Worm (Caenorhabditis elegans) whole organism, L4 larva: Measurements from ENCODE around the gene eelo-1.
A peak's percentile ranks its signal among the peaks of the same experiment; 100 is the strongest.

ENCODE experiments used
- nhr-102 ChIP-seq: sonication (generic microtip); optimal IDR thresholded peaks from 2 replicates; lab custom pipeline; 2016; ENCODE audit warnings: mild to moderate bottlenecking, missing genetic modification characterization, moderate library complexity, missing compliant biosample characterization
- pqm-1 ChIP-seq: sonication (generic microtip); optimal IDR thresholded peaks from 2 replicates; lab custom pipeline; 2017; ENCODE audit warnings: missing biosample characterization, missing genetic modification characterization
- snpc-1.2 ChIP-seq: fragments of 200-800 bp; sonication (Bioruptor generic); IDR thresholded peaks from 2 replicates; pipeline ENCODE4 v1.3.6; 2022; ENCODE audit warnings: missing genetic modification reagents, missing genetic modification characterization, missing compliant biosample characterization
- unc-62 ChIP-seq, 3 experiments: fragments of 150-350 bp in 1 of 3; sonication (generic microtip); optimal IDR thresholded peaks in 2 of 3; peaks in 1 of 3; 1 replicate in 1 of 3; 2 replicates in 2 of 3; lab custom pipeline; 2014 to 2017; ENCODE audit warnings: missing biosample characterization in 3 of 3, missing genetic modification characterization in 3 of 3, missing genetic modification reagents in 3 of 3, missing genotype in 1 of 3

DNA sequence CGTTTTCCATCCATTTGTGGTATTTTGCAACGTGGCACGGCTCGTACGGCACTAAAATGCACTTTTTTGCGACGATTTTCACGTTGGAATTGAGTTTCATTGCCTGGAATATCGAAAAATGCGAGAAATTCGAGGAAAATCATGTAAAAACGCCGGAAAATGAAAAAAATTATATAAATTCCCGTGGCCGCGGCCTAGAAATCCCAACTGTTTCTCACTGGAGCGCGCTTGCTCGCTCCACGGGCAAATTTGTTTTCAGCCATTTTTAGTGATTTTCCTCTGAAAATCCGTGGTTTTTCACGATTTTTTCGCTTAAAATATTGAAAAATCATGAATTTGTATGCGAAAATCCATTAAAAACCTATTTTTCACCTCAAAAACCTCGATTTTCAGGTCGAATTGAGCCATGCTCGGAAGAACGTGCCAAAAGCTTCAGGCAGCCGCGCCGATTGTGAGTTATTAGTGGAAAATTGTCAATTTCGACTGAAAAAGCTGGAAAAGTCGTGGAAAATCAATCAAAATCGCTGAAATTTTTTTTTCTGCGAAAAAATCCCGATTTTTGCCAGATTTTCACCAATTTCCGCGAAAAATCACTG, 18.1 kb downstream of the eelo-1 start, which contains the start of the genes Y67D2.5 and cisd-3.2:
- no peak for TF ChIP-seq snpc-1.2 (GFP tag; lab: Robert Waterston, UW)
- no peak for TF ChIP-seq nhr-102 (tag; lab: Kevin White, UChicago)
- TF ChIP-seq unc-62 (GFP tag; optimal IDR thresholded peaks at IDR 0.05 in 1 of 2; lab: Kevin White, UChicago) = peak in 1 of 2 experiments; percentile 86
- TF ChIP-seq unc-62 (tag; optimal IDR thresholded peaks at IDR 0.05; lab: Kevin White, UChicago) = no peak
- TF ChIP-seq pqm-1 (tag; lab: Kevin White, UChicago) = no peak
